Worm (Caenorhabditis elegans): ENCODE data around the gene pbs-1.

ce11 chrIV:1724283-1724682 is 14.7 kb upstream of the pbs-1 start, which contains the start of gene epic-3:
- TF ChIP-seq him-1 (tag; optimal IDR thresholded peaks at IDR 0.05), result no peak
- no peak for TF ChIP-seq W03F9.2 (tag; optimal IDR thresholded peaks at IDR 0.05)

Data from whole organism, L4/young adult.